Fruit fly (Drosophila melanogaster): Measurements from ENCODE around the gene atms.
A peak's percentile ranks its signal among the peaks of the same experiment; 100 is the strongest.

Gene atms

DNA sequence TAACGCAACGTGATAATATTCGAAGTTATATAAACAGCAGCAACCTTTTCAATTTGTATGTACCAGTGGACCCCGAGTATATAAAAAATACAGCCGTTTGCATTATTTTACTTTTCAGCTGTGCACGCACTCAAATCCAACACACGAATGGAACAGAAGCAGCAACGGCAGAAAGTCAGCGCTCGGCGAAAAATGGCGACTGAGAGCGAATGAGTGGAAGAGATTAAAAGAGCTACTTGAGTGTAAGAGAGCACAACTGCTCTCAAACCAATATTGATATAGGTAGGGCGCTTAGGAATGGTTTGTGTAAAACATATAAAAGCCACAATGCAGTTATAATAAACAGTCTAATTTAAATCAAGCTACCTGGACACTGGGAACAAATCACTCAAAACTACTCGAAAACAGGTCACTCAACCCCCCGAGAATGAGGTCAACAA, 56.5 kb downstream of the atms start (continued):
- TF ChIP-seq Dif (GFP tag; optimal IDR thresholded peaks at IDR 0.05; ENCODE audit: partially characterized antibody) (peak; percentile 89), Hnf4 (GFP tag; optimal IDR thresholded peaks at IDR 0.05) (peak; percentile 18), Sp1 (GFP tag; optimal IDR thresholded peaks at IDR 0.05) (peak; percentile 66)

DNA sequence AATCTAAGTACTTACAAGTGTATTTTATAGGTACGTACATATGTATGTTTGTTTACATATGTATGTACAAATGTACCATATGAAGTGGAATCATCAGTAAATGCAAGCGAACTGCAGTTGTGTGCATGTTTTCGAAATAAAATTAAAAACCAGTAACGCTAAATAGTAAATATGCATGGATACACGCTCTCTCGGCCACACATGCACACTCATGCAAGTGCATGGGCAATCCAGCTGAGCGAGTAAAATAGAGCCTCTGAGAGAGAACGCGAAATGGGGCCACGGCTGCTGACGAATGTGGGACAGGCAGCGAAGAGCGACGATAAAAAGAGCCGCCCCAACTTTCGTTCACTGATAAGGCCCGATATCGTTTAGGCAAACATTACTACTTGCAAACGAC, 57.7 kb downstream of the atms start:
- peak; percentile 50 for TF ChIP-seq Dif (GFP tag; optimal IDR thresholded peaks at IDR 0.05; ENCODE audit: partially characterized antibody)
- peak; percentile 25 to 30 for TF ChIP-seq dl (GFP tag; optimal IDR thresholded peaks at IDR 0.05; ENCODE audit: insufficient read depth in 1 of 2, partially characterized antibody in 2 of 2)
- no peak for TF ChIP-seq psq (GFP tag; optimal IDR thresholded peaks at IDR 0.05)

dm6 chr3R:4809944-4810653, 60.3 kb downstream of the atms start:
- TF ChIP-seq fru (GFP tag; optimal IDR thresholded peaks at IDR 0.05), result peak; percentile 60
- TF ChIP-seq Abd-B (GFP tag; optimal IDR thresholded peaks at IDR 0.05), result no peak
- peak; percentile 20 for TF ChIP-seq HLH106 (tag; optimal IDR thresholded peaks at IDR 0.05)
- TF ChIP-seq foxo (GFP tag; optimal IDR thresholded peaks at IDR 0.05), result peak in 1 of 2 experiments; percentile 35
- no peak for TF ChIP-seq GATAd (GFP tag; optimal IDR thresholded peaks at IDR 0.05)
- peak; percentile 55 for TF ChIP-seq Jra (GFP tag; optimal IDR thresholded peaks at IDR 0.05)
- TF ChIP-seq sv (GFP tag; optimal IDR thresholded peaks at IDR 0.05), result no peak
- TF ChIP-seq Rel (GFP tag; optimal IDR thresholded peaks at IDR 0.05), result no peak
- TF ChIP-seq Rel (tag; optimal IDR thresholded peaks at IDR 0.05), result peak; percentile 64
- no peak for TF ChIP-seq Hr78 (GFP tag; optimal IDR thresholded peaks at IDR 0.05)
- peak; percentile 98 for TF ChIP-seq Dfd (GFP tag; optimal IDR thresholded peaks at IDR 0.05)
- TF ChIP-seq ey (GFP tag; optimal IDR thresholded peaks at IDR 0.05), result peak; percentile 49
- peak; percentile 41 for TF ChIP-seq jim (GFP tag; optimal IDR thresholded peaks at IDR 0.05)
- TF ChIP-seq Myc (optimal IDR thresholded peaks at IDR 0.05), result no peak
- peak; percentile 10 for TF ChIP-seq brk (GFP tag; optimal IDR thresholded peaks at IDR 0.05)
- no peak for TF ChIP-seq woc (GFP tag; optimal IDR thresholded peaks at IDR 0.05)
- peak; percentile 79 for TF ChIP-seq Hr83 (GFP tag; optimal IDR thresholded peaks at IDR 0.05; ENCODE audit: poor library complexity, severe bottlenecking)
- TF ChIP-seq Mio (GFP tag; optimal IDR thresholded peaks at IDR 0.05), result peak; percentile 1
- no peak for TF ChIP-seq dsf (GFP tag; optimal IDR thresholded peaks at IDR 0.05; ENCODE audit: borderline replicate concordance)
- no peak for TF ChIP-seq CrebA (GFP tag; optimal IDR thresholded peaks at IDR 0.05; ENCODE audit: borderline replicate concordance)
- TF ChIP-seq dl (GFP tag; optimal IDR thresholded peaks at IDR 0.05; ENCODE audit: insufficient read depth in 1 of 2, partially characterized antibody in 2 of 2), result peak in 1 of 2 experiments; percentile 65
- TF ChIP-seq br (GFP tag; optimal IDR thresholded peaks at IDR 0.05), result peak; percentile 69
- no peak for TF ChIP-seq pan (optimal IDR thresholded peaks at IDR 0.05)
- TF ChIP-seq Hnf4 (GFP tag; optimal IDR thresholded peaks at IDR 0.05), result peak; percentile 73
- peak; percentile 99 for TF ChIP-seq psq (GFP tag; optimal IDR thresholded peaks at IDR 0.05)
- peak; percentile 52 for TF ChIP-seq lola (GFP tag; optimal IDR thresholded peaks at IDR 0.05)
- peak; percentile 67 for TF ChIP-seq h (GFP tag; optimal IDR thresholded peaks at IDR 0.05)
- peak; percentile 12 for TF ChIP-seq Dif (GFP tag; optimal IDR thresholded peaks at IDR 0.05; ENCODE audit: partially characterized antibody)
- no peak for TF ChIP-seq sage (GFP tag; optimal IDR thresholded peaks at IDR 0.05)
- peak; percentile 33 for TF ChIP-seq Vsx2 (GFP tag; optimal IDR thresholded peaks at IDR 0.05; ENCODE audit: partially characterized antibody)
- TF ChIP-seq dmrt93B (GFP tag; optimal IDR thresholded peaks at IDR 0.05), result no peak
- no peak for TF ChIP-seq CG32264 (GFP tag; optimal IDR thresholded peaks at IDR 0.05)
- TF ChIP-seq N (GFP tag; optimal IDR thresholded peaks at IDR 0.05), result no peak
- no peak for TF ChIP-seq CG9705 (GFP tag; optimal IDR thresholded peaks at IDR 0.05)
- no peak for TF ChIP-seq tai (GFP tag; optimal IDR thresholded peaks at IDR 0.05)
- no peak for TF ChIP-seq usp (GFP tag; optimal IDR thresholded peaks at IDR 0.05)
- TF ChIP-seq OdsH (GFP tag; optimal IDR thresholded peaks at IDR 0.05), result peak; percentile 48
- TF ChIP-seq Sp1 (GFP tag; optimal IDR thresholded peaks at IDR 0.05), result peak; percentile 47
- no peak for TF ChIP-seq rgr (GFP tag; optimal IDR thresholded peaks at IDR 0.05)
